Fruit fly (Drosophila melanogaster): ENCODE measurements around the gene CG11353.
A peak's percentile ranks its signal among the peaks of the same experiment; 100 is the strongest.

The CG11353 gene

DNA sequence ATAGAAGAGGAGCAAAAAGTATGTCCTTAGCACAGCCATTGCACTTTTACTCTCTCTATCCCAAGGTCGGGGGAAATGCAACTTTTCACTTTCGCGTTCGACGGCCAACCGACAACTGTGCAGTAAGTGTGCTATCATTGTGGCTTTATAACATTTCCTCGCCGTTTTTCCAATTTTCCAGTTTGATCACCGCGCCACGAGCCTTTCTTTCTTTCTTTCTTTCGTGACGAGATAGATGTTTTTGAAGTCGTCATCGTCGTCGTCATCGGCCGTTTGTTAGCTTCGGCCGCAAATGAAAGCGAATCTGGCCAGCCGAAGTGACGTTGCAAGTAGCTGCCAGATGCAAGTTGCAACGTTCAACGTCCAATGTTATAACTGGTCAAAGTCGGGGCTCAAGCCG, 32.6 kb upstream of the CG11353 start, which contains the start of gene CG13720:
Gene CG13720, minus strand, starts transcription at position 101 of the 400 bp plus-strand sequence.
- peak; percentile 39 for TF ChIP-seq Blimp-1 (GFP tag; optimal IDR thresholded peaks at IDR 0.05)
- TF ChIP-seq CG15336 (GFP tag; IDR thresholded peaks at IDR 0.05): no peak

DNA sequence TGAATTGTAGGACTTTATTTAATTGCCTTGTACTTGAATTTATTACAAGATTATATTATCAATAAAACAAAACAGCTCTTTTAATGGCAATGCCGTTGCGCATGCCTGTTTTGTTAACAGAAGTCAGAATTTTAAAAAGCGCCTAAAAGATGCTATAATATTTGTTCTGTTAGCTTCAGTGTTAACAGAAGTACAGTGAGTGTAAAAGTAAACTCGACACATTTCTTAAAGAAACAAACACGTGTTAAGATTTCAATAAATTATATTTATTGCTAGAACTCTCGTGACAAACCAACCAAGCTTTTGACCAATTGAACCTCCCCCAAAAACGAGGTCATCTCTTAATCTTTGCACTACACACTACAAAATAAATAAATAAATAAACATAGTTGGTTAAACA, 31.6 kb upstream of the CG11353 start:
- no peak for TF ChIP-seq dsx (GFP tag; optimal IDR thresholded peaks at IDR 0.05; ENCODE audit: poor library complexity, severe bottlenecking)
- no peak for TF ChIP-seq Eip75B (GFP tag; optimal IDR thresholded peaks at IDR 0.05)
- no peak for TF ChIP-seq CG9139 (GFP tag; optimal IDR thresholded peaks at IDR 0.05)
- TF ChIP-seq Ets21C (GFP tag; optimal IDR thresholded peaks at IDR 0.05): no peak
- TF ChIP-seq Hr38 (GFP tag; optimal IDR thresholded peaks at IDR 0.05): no peak
- TF ChIP-seq Eip93F (GFP tag; optimal IDR thresholded peaks at IDR 0.05): no peak
- no peak for TF ChIP-seq CG3032 (tag; optimal IDR thresholded peaks at IDR 0.05)
- TF ChIP-seq eg (GFP tag; IDR thresholded peaks at IDR 0.05): 0 out of 3 replicates have a peak, but pooled peaks have one; percentile 25

- no peak for TF ChIP-seq esn (GFP tag; optimal IDR thresholded peaks at IDR 0.05)
- TF ChIP-seq Smox (GFP tag; optimal IDR thresholded peaks at IDR 0.05): no peak
- TF ChIP-seq svp (GFP tag): peak; percentile 64
- TF ChIP-seq Eip78C (GFP tag): peak; percentile 68
Measured at dm6 chr3L:4507846-4508245, 25.1 kb upstream of the CG11353 start.

- TF ChIP-seq CG32006 (GFP tag; optimal IDR thresholded peaks at IDR 0.05): no peak
- no peak for TF ChIP-seq pdm3 (GFP tag; optimal IDR thresholded peaks at IDR 0.05)
- TF ChIP-seq CG8119 (GFP tag; IDR thresholded peaks at IDR 0.05): no peak
- TF ChIP-seq CG10631 (GFP tag; optimal IDR thresholded peaks at IDR 0.05): no peak
- no peak for TF ChIP-seq achi (GFP tag; optimal IDR thresholded peaks at IDR 0.05)
- no peak for TF ChIP-seq Eip93F (GFP tag; optimal IDR thresholded peaks at IDR 0.05)
- TF ChIP-seq fd59A (GFP tag; optimal IDR thresholded peaks at IDR 0.05): no peak
- TF ChIP-seq CG3032 (tag; optimal IDR thresholded peaks at IDR 0.05): no peak
- no peak for TF ChIP-seq salr (GFP tag; optimal IDR thresholded peaks at IDR 0.05)
- no peak for TF ChIP-seq CG6854 (GFP tag; optimal IDR thresholded peaks at IDR 0.05)
- no peak for TF ChIP-seq esn (GFP tag; optimal IDR thresholded peaks at IDR 0.05)
- TF ChIP-seq OdsH (GFP tag; optimal IDR thresholded peaks at IDR 0.05): no peak
- TF ChIP-seq CG8319 (GFP tag; optimal IDR thresholded peaks at IDR 0.05): no peak
- no peak for TF ChIP-seq CG15336 (GFP tag; IDR thresholded peaks at IDR 0.05)
- TF ChIP-seq Hr38 (GFP tag; optimal IDR thresholded peaks at IDR 0.05): no peak
- TF ChIP-seq Sox14 (GFP tag; optimal IDR thresholded peaks at IDR 0.05): no peak
- TF ChIP-seq svp (GFP tag): no peak
Measured at dm6 chr3L:4508307-4508706, 24.7 kb upstream of the CG11353 start, which contains the start of gene NT1. NT1 (minus strand) TSS chr3L:4508433.

- no peak for TF ChIP-seq CG6854 (GFP tag; optimal IDR thresholded peaks at IDR 0.05)
- peak; percentile 2 for TF ChIP-seq CG8632 (GFP tag; optimal IDR thresholded peaks at IDR 0.05)
- TF ChIP-seq Hr39 (GFP tag; optimal IDR thresholded peaks at IDR 0.05): no peak
- TF ChIP-seq Eip75B (GFP tag; optimal IDR thresholded peaks at IDR 0.05): no peak
- no peak for TF ChIP-seq Sox14 (GFP tag; optimal IDR thresholded peaks at IDR 0.05)
- peak; percentile 10 for TF ChIP-seq net (GFP tag; optimal IDR thresholded peaks at IDR 0.05)
- TF ChIP-seq fkh (GFP tag; optimal IDR thresholded peaks at IDR 0.05): no peak
- TF ChIP-seq esn (GFP tag; optimal IDR thresholded peaks at IDR 0.05): no peak
- no peak for TF ChIP-seq Blimp-1 (GFP tag; optimal IDR thresholded peaks at IDR 0.05)
- TF ChIP-seq OdsH (GFP tag; optimal IDR thresholded peaks at IDR 0.05): peak; percentile 13
- no peak for TF ChIP-seq dsx (GFP tag; optimal IDR thresholded peaks at IDR 0.05; ENCODE audit: poor library complexity, severe bottlenecking)
- peak; percentile 77 for TF ChIP-seq Eip78C (GFP tag)
- no peak for TF ChIP-seq lz (GFP tag; optimal IDR thresholded peaks at IDR 0.05)
- peak; percentile 14 for TF ChIP-seq svp (GFP tag)
- TF ChIP-seq salr (GFP tag; optimal IDR thresholded peaks at IDR 0.05): peak in 1 of 2 experiments; percentile 10
- peak; percentile 77 for TF ChIP-seq CG15336 (GFP tag; IDR thresholded peaks at IDR 0.05)
- no peak for TF ChIP-seq Ets21C (GFP tag; optimal IDR thresholded peaks at IDR 0.05)
- no peak for TF ChIP-seq acj6 (GFP tag; optimal IDR thresholded peaks at IDR 0.05)
- TF ChIP-seq CG4318 (GFP tag; optimal IDR thresholded peaks at IDR 0.05): peak; percentile 61
- TF ChIP-seq achi (GFP tag; optimal IDR thresholded peaks at IDR 0.05): peak; percentile 10
- no peak for TF ChIP-seq vri (GFP tag; optimal IDR thresholded peaks at IDR 0.05)
- TF ChIP-seq Hr4 (GFP tag; optimal IDR thresholded peaks at IDR 0.05): peak; percentile 66
- no peak for TF ChIP-seq Met (GFP tag; optimal IDR thresholded peaks at IDR 0.05)
- peak; percentile 73 for TF ChIP-seq CG32006 (GFP tag; optimal IDR thresholded peaks at IDR 0.05)
- TF ChIP-seq CG34406 (GFP tag; optimal IDR thresholded peaks at IDR 0.05): peak; percentile 2
- peak; percentile 83 for TF ChIP-seq CG8119 (GFP tag; IDR thresholded peaks at IDR 0.05)
- TF ChIP-seq Smox (GFP tag; optimal IDR thresholded peaks at IDR 0.05): no peak
Measured at dm6 chr3L:4508926-4509457, 24.0 kb upstream of the CG11353 start.
